Worm (Caenorhabditis elegans) whole organism, early embryonic: ENCODE results near the gene F13C5.1.

Experiments used
- B0310.2 ChIP-seq: sonication (generic microtip); optimal IDR thresholded peaks from 2 replicates; lab custom pipeline; 2016; ENCODE audit warnings: mild to moderate bottlenecking, missing genetic modification characterization, missing compliant biosample characterization
- F13C5.2 ChIP-seq: sonication (generic microtip); optimal IDR thresholded peaks from 2 replicates; lab custom pipeline; 2017; ENCODE audit warnings: mild to moderate bottlenecking, missing genetic modification characterization, inconsistent platforms, missing compliant biosample characterization
- aly-1 ChIP-seq: sonication (generic microtip); optimal IDR thresholded peaks from 2 replicates; lab custom pipeline; 2016; ENCODE audit warnings: missing genetic modification characterization, missing compliant biosample characterization
- ama-1 ChIP-seq: fragments of 150-350 bp; optimal IDR thresholded peaks from 2 replicates; lab custom pipeline; 2014
- ceh-13 ChIP-seq: fragments of 200-800 bp; sonication (Bioruptor generic); optimal IDR thresholded peaks from 2 replicates; lab custom pipeline; 2018; ENCODE audit warnings: mild to moderate bottlenecking, missing genetic modification characterization, missing compliant biosample characterization
- ceh-36 ChIP-seq: sonication (generic microtip); optimal IDR thresholded peaks from 2 replicates; lab custom pipeline; 2016; ENCODE audit warnings: missing genetic modification characterization, inconsistent platforms, missing compliant biosample characterization
- ets-7 ChIP-seq: sonication (generic microtip); optimal IDR thresholded peaks from 2 replicates; lab custom pipeline; 2016; ENCODE audit warnings: missing genotype, missing genetic modification characterization, missing compliant biosample characterization
- flt-1 ChIP-seq: fragments of 200-800 bp; sonication (Bioruptor generic); IDR thresholded peaks from 2 replicates; pipeline ENCODE4 v1.3.6; 2022; ENCODE audit warnings: missing genetic modification characterization, missing compliant biosample characterization
- hmbx-1 ChIP-seq: sonication (generic microtip); optimal IDR thresholded peaks from 2 replicates; lab custom pipeline; 2016; ENCODE audit warnings: mild to moderate bottlenecking, missing genetic modification characterization, missing compliant biosample characterization
- hmg-4 ChIP-seq: fragments of 200-800 bp; sonication (Bioruptor generic); optimal IDR thresholded peaks from 2 replicates; lab custom pipeline; 2018; ENCODE audit warnings: mild to moderate bottlenecking, missing genetic modification characterization, missing compliant biosample characterization
- hnd-1 ChIP-seq: sonication (generic microtip); optimal IDR thresholded peaks from 2 replicates; lab custom pipeline; 2016; ENCODE audit warnings: missing genetic modification characterization, missing compliant biosample characterization
- pes-1 ChIP-seq: fragments of 200-800 bp; sonication (Bioruptor generic); IDR thresholded peaks from 2 replicates; pipeline ENCODE4 v1.3.6; 2022; ENCODE audit warnings: missing genetic modification reagents, missing genetic modification characterization, missing compliant biosample characterization
- scrt-1 ChIP-seq: fragments of 200-800 bp; sonication (Bioruptor generic); IDR thresholded peaks from 2 replicates; pipeline ENCODE4 v1.3.6; 2022; ENCODE audit warnings: missing genetic modification characterization, missing compliant biosample characterization
- sea-1 ChIP-seq: fragments of 200-800 bp; sonication (Bioruptor generic); conservative IDR thresholded peaks from 2 replicates; pipeline ENCODE4 v1.3.6; 2022; ENCODE audit warnings: missing genetic modification characterization, missing compliant biosample characterization
- tbx-11 ChIP-seq: fragments of 200-800 bp; sonication (Bioruptor generic); IDR thresholded peaks from 2 replicates; pipeline ENCODE4 v1.3.6; 2022; ENCODE audit warnings: missing genetic modification characterization, missing compliant biosample characterization
- tbx-37 ChIP-seq: fragments of 200-800 bp; sonication (Bioruptor generic); conservative IDR thresholded peaks from 2 replicates; pipeline ENCODE4 v1.3.6; 2022; ENCODE audit warnings: missing genetic modification reagents, missing genetic modification characterization, missing compliant biosample characterization
- tra-4 ChIP-seq: sonication (generic microtip); optimal IDR thresholded peaks from 2 replicates; lab custom pipeline; 2017; ENCODE audit warnings: missing genetic modification characterization, missing compliant biosample characterization

F13C5.1 gene

ce11 chrX:599476-599875 is 2.5 kb upstream of the F13C5.1 start, which contains the start of gene F13C5.3:
Gene F13C5.3, minus strand, starts transcription at chrX:599576.
- TF ChIP-seq pes-1 (GFP tag; lab: Robert Waterston, UW), result no peak
- TF ChIP-seq ceh-36 (tag; lab: Kevin White, UChicago), result peak; percentile 41

ce11 chrX:600671-601070 is 1.3 kb upstream of the F13C5.1 start:
- no peak for TF ChIP-seq hmg-4 (GFP tag; lab: Kevin White, UChicago)
- no peak for TF ChIP-seq sea-1 (GFP tag; lab: Robert Waterston, UW)
- no peak for TF ChIP-seq ama-1
- no peak for TF ChIP-seq flt-1 (GFP tag; lab: Robert Waterston, UW)
- TF ChIP-seq ceh-13 (GFP tag; lab: Kevin White, UChicago), result no peak
- TF ChIP-seq scrt-1 (GFP tag; lab: Robert Waterston, UW), result no peak
- TF ChIP-seq F13C5.2 (tag; lab: Kevin White, UChicago), result no peak
- no peak for TF ChIP-seq pes-1 (GFP tag; lab: Robert Waterston, UW)
- no peak for TF ChIP-seq hmbx-1 (tag; lab: Kevin White, UChicago)
- no peak for TF ChIP-seq tbx-37 (GFP tag; lab: Robert Waterston, UW)

ce11 chrX:601340-601757 is 611 bp upstream of the F13C5.1 start:
- TF ChIP-seq ama-1 (no peak), pes-1 (GFP tag; lab: Robert Waterston, UW) (no peak; the same call in 1 of the 2 replicates), hmg-4 (GFP tag; lab: Kevin White, UChicago) (peak; percentile 86), tra-4 (tag; lab: Kevin White, UChicago) (no peak), B0310.2 (tag; lab: Kevin White, UChicago) (no peak), ceh-36 (tag; lab: Kevin White, UChicago) (no peak), aly-1 (peak; percentile 73), scrt-1 (GFP tag; lab: Robert Waterston, UW) (no peak), tbx-11 (GFP tag; lab: Robert Waterston, UW) (no peak), ets-7 (no peak), tbx-37 (GFP tag; lab: Robert Waterston, UW) (no peak), flt-1 (GFP tag; lab: Robert Waterston, UW) (0 out of 2 replicates have a peak, but pooled peaks have one; percentile 8), hmbx-1 (tag; lab: Kevin White, UChicago) (no peak), ceh-13 (GFP tag; lab: Kevin White, UChicago) (no peak), F13C5.2 (tag; lab: Kevin White, UChicago) (peak; percentile 94), hnd-1 (tag; lab: Kevin White, UChicago) (no peak), sea-1 (GFP tag; lab: Robert Waterston, UW) (no peak)

ce11 chrX:608392-608791 is 6.4 kb downstream of the F13C5.1 start, which contains the start of gene F13C5.5:
Gene F13C5.5, minus strand, starts transcription at chrX:608492.
- no peak for TF ChIP-seq ceh-36 (tag; lab: Kevin White, UChicago)
- no peak for TF ChIP-seq pes-1 (GFP tag; lab: Robert Waterston, UW)
- no peak for TF ChIP-seq tra-4 (tag; lab: Kevin White, UChicago)
- no peak for TF ChIP-seq sea-1 (GFP tag; lab: Robert Waterston, UW)
- TF ChIP-seq ama-1, result no peak
- no peak for TF ChIP-seq flt-1 (GFP tag; lab: Robert Waterston, UW)
- TF ChIP-seq hnd-1 (tag; lab: Kevin White, UChicago), result no peak
- TF ChIP-seq tbx-37 (GFP tag; lab: Robert Waterston, UW), result no peak
- no peak for TF ChIP-seq aly-1
- TF ChIP-seq hmbx-1 (tag; lab: Kevin White, UChicago), result no peak
- no peak for TF ChIP-seq tbx-11 (GFP tag; lab: Robert Waterston, UW)
- no peak for TF ChIP-seq ets-7

ce11 chrX:609553-609952 is 7.6 kb downstream of the F13C5.1 start:
- TF ChIP-seq F13C5.2 (tag; lab: Kevin White, UChicago) (no peak), hmbx-1 (tag; lab: Kevin White, UChicago) (no peak), aly-1 (no peak), sea-1 (GFP tag; lab: Robert Waterston, UW) (no peak), pes-1 (GFP tag; lab: Robert Waterston, UW) (no peak), tra-4 (tag; lab: Kevin White, UChicago) (no peak), ceh-36 (tag; lab: Kevin White, UChicago) (no peak), ama-1 (no peak), scrt-1 (GFP tag; lab: Robert Waterston, UW) (no peak), hnd-1 (tag; lab: Kevin White, UChicago) (no peak), hmg-4 (GFP tag; lab: Kevin White, UChicago) (no peak), ceh-13 (GFP tag; lab: Kevin White, UChicago) (no peak)

- TF ChIP-seq scrt-1 (GFP tag; lab: Robert Waterston, UW), result no peak
- no peak for TF ChIP-seq tbx-11 (GFP tag; lab: Robert Waterston, UW)
- no peak for TF ChIP-seq tbx-37 (GFP tag; lab: Robert Waterston, UW)
- TF ChIP-seq hnd-1 (tag; lab: Kevin White, UChicago), result no peak
These were observed 10.8 kb downstream of the F13C5.1 start for ce11 chrX:612783-613182.

ce11 chrX:617730-618129 is 15.8 kb downstream of the F13C5.1 start:
- TF ChIP-seq ets-7 (no peak), flt-1 (GFP tag; lab: Robert Waterston, UW) (no peak), hnd-1 (tag; lab: Kevin White, UChicago) (no peak), B0310.2 (tag; lab: Kevin White, UChicago) (no peak), tbx-37 (GFP tag; lab: Robert Waterston, UW) (no peak), aly-1 (no peak), pes-1 (GFP tag; lab: Robert Waterston, UW) (no peak), ceh-36 (tag; lab: Kevin White, UChicago) (no peak)

ce11 chrX:621190-621589 is 19.2 kb downstream of the F13C5.1 start, which contains the start of gene unc-96:
Gene unc-96, minus strand, starts transcription at chrX:621290.
- TF ChIP-seq tbx-37 (GFP tag; lab: Robert Waterston, UW) (no peak), ceh-36 (tag; lab: Kevin White, UChicago) (no peak), aly-1 (no peak), tra-4 (tag; lab: Kevin White, UChicago) (no peak), flt-1 (GFP tag; lab: Robert Waterston, UW) (no peak), tbx-11 (GFP tag; lab: Robert Waterston, UW) (no peak), B0310.2 (tag; lab: Kevin White, UChicago) (no peak), ama-1 (no peak), F13C5.2 (tag; lab: Kevin White, UChicago) (no peak), hmg-4 (GFP tag; lab: Kevin White, UChicago) (no peak), pes-1 (GFP tag; lab: Robert Waterston, UW) (no peak), sea-1 (GFP tag; lab: Robert Waterston, UW) (no peak), ceh-13 (GFP tag; lab: Kevin White, UChicago) (no peak), hmbx-1 (tag; lab: Kevin White, UChicago) (no peak), hnd-1 (tag; lab: Kevin White, UChicago) (no peak), scrt-1 (GFP tag; lab: Robert Waterston, UW) (no peak), ets-7 (no peak)
